Worm (Caenorhabditis elegans) whole organism, L4/young adult: ENCODE measurements around the gene W04H10.6.

Experiments used
- W03F9.2 ChIP-seq: fragments of 150-350 bp; optimal IDR thresholded peaks from 2 replicates; lab custom pipeline; 2014; ENCODE audit warnings: missing biosample characterization, missing genetic modification characterization
- dao-5 ChIP-seq: sonication (generic microtip); optimal IDR thresholded peaks from 2 replicates; lab custom pipeline; 2016; ENCODE audit warnings: missing genotype, missing genetic modification characterization, moderate library complexity, missing compliant biosample characterization
- him-1 ChIP-seq: sonication (generic microtip); optimal IDR thresholded peaks from 2 replicates; lab custom pipeline; 2016; ENCODE audit warnings: missing genotype, missing genetic modification reagents, missing genetic modification characterization, missing compliant biosample characterization

ce11 chrII:582649-583048 is 25.6 kb downstream of the W04H10.6 start, which contains the start of gene fbxb-14:
- no peak for TF ChIP-seq W03F9.2 (tag; lab: Kevin White, UChicago)
- no peak for TF ChIP-seq him-1 (tag; lab: Kevin White, UChicago)
- TF ChIP-seq dao-5 (tag; lab: Kevin White, UChicago), result no peak
